Worm (Caenorhabditis elegans) whole organism, L2 larva: ENCODE data around the gene acp-2.

Experiments used
- F13H6.1 ChIP-seq: sonication (generic microtip); optimal IDR thresholded peaks from 2 replicates; lab custom pipeline; 2016; ENCODE audit warnings: missing genetic modification characterization, missing compliant biosample characterization
- aly-2 ChIP-seq: fragments of 150-350 bp; optimal IDR thresholded peaks from 2 replicates; lab custom pipeline; 2014; ENCODE audit warnings: missing biosample characterization, missing genetic modification characterization
- ama-1 ChIP-seq: fragments of 150-350 bp; optimal IDR thresholded peaks from 2 replicates; lab custom pipeline; 2018; ENCODE audit warnings: inconsistent platforms
- blmp-1 ChIP-seq: sonication (generic microtip); optimal IDR thresholded peaks from 2 replicates; lab custom pipeline; 2017; ENCODE audit warnings: missing genetic modification characterization, mild to moderate bottlenecking, missing compliant biosample characterization, antibody characterized with exemption, moderate library complexity; ENCODE audit not compliant: insufficient read depth
- ceh-16 ChIP-seq: fragments of 150-350 bp; optimal IDR thresholded peaks from 2 replicates; lab custom pipeline; 2014; ENCODE audit warnings: missing biosample characterization, missing genetic modification characterization
- ceh-82 ChIP-seq: fragments of 150-350 bp; optimal IDR thresholded peaks from 2 replicates; lab custom pipeline; 2014; ENCODE audit warnings: missing biosample characterization, missing genetic modification characterization
- egl-27 ChIP-seq: sonication (generic microtip); optimal IDR thresholded peaks from 3 replicates; lab custom pipeline; 2017; ENCODE audit warnings: missing biosample characterization, missing genetic modification reagents, missing genetic modification characterization
- elt-1 ChIP-seq: fragments of 150-350 bp; optimal IDR thresholded peaks from 2 replicates; lab custom pipeline; 2014; ENCODE audit warnings: missing biosample characterization, missing genetic modification characterization
- fos-1 ChIP-seq: fragments of 150-350 bp; optimal IDR thresholded peaks from 2 replicates; lab custom pipeline; 2014; ENCODE audit warnings: missing biosample characterization, missing genetic modification characterization
- lsy-2 ChIP-seq, 2 experiments: fragments of 150-350 bp in 1 of 2; sonication (generic microtip) in 1 of 2; optimal IDR thresholded peaks; 2 replicates each; lab custom pipeline; 2014 to 2017; ENCODE audit warnings: missing biosample characterization in 2 of 2, missing genetic modification characterization in 2 of 2
- mab-5 ChIP-seq: fragments of 150-350 bp; optimal IDR thresholded peaks from 2 replicates; lab custom pipeline; 2014; ENCODE audit warnings: missing biosample characterization, missing genetic modification characterization
- mdl-1 ChIP-seq, 2 experiments: fragments of 150-350 bp in 1 of 2; sonication (generic microtip) in 1 of 2; optimal IDR thresholded peaks; 2 replicates each; lab custom pipeline; 2017; ENCODE audit warnings: missing biosample characterization in 2 of 2, missing genetic modification characterization in 2 of 2
- nhr-10 ChIP-seq: sonication (generic microtip); optimal IDR thresholded peaks from 2 replicates; lab custom pipeline; 2017; ENCODE audit warnings: missing biosample characterization, missing genetic modification characterization
- nhr-11 ChIP-seq: fragments of 150-350 bp; optimal IDR thresholded peaks from 2 replicates; lab custom pipeline; 2014; ENCODE audit warnings: missing biosample characterization, missing genetic modification characterization
- nhr-129 ChIP-seq: fragments of 150-350 bp; optimal IDR thresholded peaks from 2 replicates; lab custom pipeline; 2014; ENCODE audit warnings: missing biosample characterization, missing genetic modification characterization
- nhr-23 ChIP-seq: fragments of 150-350 bp; optimal IDR thresholded peaks from 2 replicates; lab custom pipeline; 2014; ENCODE audit warnings: missing biosample characterization, missing genetic modification reagents, missing genetic modification characterization
- nhr-237 ChIP-seq: fragments of 150-350 bp; optimal IDR thresholded peaks from 2 replicates; lab custom pipeline; 2014; ENCODE audit warnings: missing biosample characterization, missing genetic modification characterization
- nhr-25 ChIP-seq: fragments of 150-350 bp; sonication (generic microtip); optimal IDR thresholded peaks from 3 replicates; lab custom pipeline; 2014; ENCODE audit warnings: missing biosample characterization, missing genetic modification characterization
- nhr-77 ChIP-seq: fragments of 150-350 bp; optimal IDR thresholded peaks from 2 replicates; lab custom pipeline; 2014; ENCODE audit warnings: missing biosample characterization, missing genetic modification characterization
- sem-4 ChIP-seq: fragments of 150-350 bp; optimal IDR thresholded peaks from 2 replicates; lab custom pipeline; 2014; ENCODE audit warnings: missing biosample characterization, missing genetic modification reagents, missing genetic modification characterization
- sma-9 ChIP-seq, 2 experiments: fragments of 150-350 bp in 1 of 2; sonication (generic microtip) in 1 of 2; optimal IDR thresholded peaks; 2 replicates each; lab custom pipeline; 2014 to 2016; ENCODE audit warnings: missing genetic modification characterization in 2 of 2, mild to moderate bottlenecking in 1 of 2, missing biosample characterization in 1 of 2, missing compliant biosample characterization in 1 of 2, missing genetic modification reagents in 1 of 2, moderate library complexity in 1 of 2
- snpc-4 ChIP-seq: fragments of 150-350 bp; optimal IDR thresholded peaks from 2 replicates; lab custom pipeline; 2014; ENCODE audit warnings: missing biosample characterization, missing genetic modification characterization
- unc-39 ChIP-seq: fragments of 150-350 bp; optimal IDR thresholded peaks from 2 replicates; lab custom pipeline; 2014; ENCODE audit warnings: missing biosample characterization, missing genetic modification characterization
- unc-55 ChIP-seq: fragments of 150-350 bp; sonication (generic microtip); optimal IDR thresholded peaks from 3 replicates; lab custom pipeline; 2014; ENCODE audit warnings: missing biosample characterization, missing genetic modification reagents, missing genetic modification characterization
- unc-62 ChIP-seq: fragments of 150-350 bp; optimal IDR thresholded peaks from 2 replicates; lab custom pipeline; 2014; ENCODE audit warnings: missing biosample characterization, missing genetic modification reagents, missing genetic modification characterization
- ztf-1 ChIP-seq: fragments of 200-800 bp; sonication (Bioruptor generic); conservative IDR thresholded peaks from 2 replicates; pipeline ENCODE4 v1.3.6; 2022; ENCODE audit warnings: missing genetic modification characterization, missing compliant biosample characterization
- ztf-4 ChIP-seq: fragments of 150-350 bp; optimal IDR thresholded peaks from 2 replicates; lab custom pipeline; 2014; ENCODE audit warnings: missing biosample characterization, missing genetic modification characterization

Gene acp-2

DNA sequence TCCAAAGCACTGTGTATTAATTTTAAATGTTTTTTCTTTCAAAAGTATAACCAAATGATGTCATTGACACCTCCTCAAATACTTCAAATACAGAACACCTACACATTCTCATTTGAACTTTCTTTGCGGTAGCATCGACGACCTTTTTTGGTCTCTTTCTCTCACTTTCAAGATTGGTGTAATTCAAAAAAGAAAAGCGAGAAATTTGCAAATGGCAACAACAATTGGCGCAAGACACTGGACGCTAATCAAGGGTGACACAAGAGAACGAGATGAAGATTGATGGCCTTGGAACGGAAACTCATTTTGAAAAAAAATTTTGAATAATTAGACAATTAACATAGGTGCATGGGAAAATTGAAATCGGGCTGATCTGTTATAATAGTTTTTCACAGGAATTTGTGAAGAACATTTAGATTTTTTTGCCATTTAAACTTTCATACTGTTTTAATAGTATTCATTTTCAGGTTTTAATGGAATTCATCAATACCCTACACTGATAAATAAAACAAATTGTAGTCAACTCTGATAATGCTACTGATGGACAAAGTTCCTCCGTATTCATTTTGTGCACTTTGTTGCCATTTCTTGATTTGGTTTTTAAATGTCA lies 14.7 kb downstream of the acp-2 start, which contains the start of gene fdgt-2:
Gene fdgt-2, plus strand, starts transcription at position 560 of the 610 bp plus-strand sequence.
- TF ChIP-seq nhr-25 (tag; lab: Kevin White, UChicago) (peak; percentile 43), unc-39 (no peak), ama-1 (no peak), mab-5 (tag; lab: Kevin White, UChicago) (no peak), nhr-10 (tag; lab: Kevin White, UChicago) (no peak), aly-2 (tag; lab: Kevin White, UChicago) (no peak), ceh-16 (tag; lab: Kevin White, UChicago) (peak; percentile 77), ztf-1 (GFP tag; lab: Robert Waterston, UW) (no peak), elt-1 (tag; lab: Kevin White, UChicago) (no peak)

DNA sequence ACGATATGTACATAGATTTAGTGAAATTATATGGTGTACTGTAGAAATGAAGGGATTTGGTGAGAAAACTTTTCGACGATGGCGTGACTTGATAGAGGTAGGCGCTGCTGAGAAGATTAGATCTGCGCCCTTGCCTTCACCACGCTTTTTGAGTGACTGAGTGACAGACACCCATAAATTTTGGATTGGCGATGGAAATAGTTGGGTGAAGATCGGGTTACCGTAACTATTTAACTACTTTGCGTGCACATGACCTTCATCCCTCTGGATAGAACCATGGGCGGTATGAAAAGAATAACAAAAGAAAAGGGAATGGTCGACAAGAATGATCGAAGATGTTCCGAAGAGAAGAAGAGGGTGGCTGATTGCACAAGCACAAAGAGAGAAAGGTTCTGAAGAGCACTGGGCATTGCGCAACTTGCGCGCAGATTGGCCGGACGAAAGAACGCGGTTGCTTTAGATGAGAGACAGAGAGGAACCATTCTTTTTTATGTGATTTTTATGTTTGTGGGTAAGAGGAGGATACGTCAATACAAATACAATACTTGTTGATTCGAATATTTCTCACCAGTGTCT lies 16.3 kb downstream of the acp-2 start:
- peak; percentile 17 for TF ChIP-seq elt-1 (tag; lab: Kevin White, UChicago)
- TF ChIP-seq ceh-16 (tag; lab: Kevin White, UChicago): peak; percentile 37
- TF ChIP-seq F13H6.1 (tag; lab: Kevin White, UChicago): no peak
- no peak for TF ChIP-seq nhr-77
- no peak for TF ChIP-seq egl-27

DNA sequence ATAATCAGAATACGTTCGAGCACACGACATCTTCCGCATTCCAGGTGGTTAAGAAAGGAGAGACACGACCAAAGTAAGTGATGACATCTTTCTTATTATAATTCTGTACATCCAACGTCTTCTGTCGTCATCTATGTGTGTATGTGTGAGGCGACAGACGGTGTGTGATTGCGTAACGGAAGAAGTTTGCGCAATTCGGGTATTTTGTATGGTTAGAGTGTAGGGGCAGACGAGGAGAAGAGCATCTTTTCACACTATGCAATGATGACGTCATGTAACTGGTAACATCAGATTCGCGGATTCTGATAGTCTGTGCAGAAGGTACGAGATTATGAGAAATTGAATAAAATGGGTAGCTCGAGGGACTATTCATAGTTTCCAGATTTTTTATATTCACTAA lies 16.8 kb downstream of the acp-2 start:
- TF ChIP-seq ceh-82: no peak
- TF ChIP-seq nhr-129 (tag; lab: Kevin White, UChicago): no peak
- TF ChIP-seq nhr-10 (tag; lab: Kevin White, UChicago): no peak

DNA sequence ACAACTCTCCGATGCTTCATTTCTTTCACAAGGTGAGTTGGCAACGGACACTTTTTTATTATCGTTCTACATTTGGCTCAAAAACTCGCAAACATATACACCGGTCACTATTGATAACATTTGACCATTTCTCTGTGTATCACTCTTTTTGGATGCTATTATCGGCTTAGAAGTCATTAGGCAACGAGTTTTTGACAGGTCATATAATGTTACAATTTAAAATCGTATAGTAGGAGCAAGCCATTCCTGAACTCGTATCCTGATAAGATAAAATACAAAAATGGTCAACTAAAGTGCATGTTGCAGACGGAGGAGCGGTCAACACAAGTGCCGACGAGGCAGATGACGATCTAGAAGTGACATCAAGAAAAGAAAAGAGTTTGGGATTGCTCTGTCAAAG lies 18.9 kb downstream of the acp-2 start:
- TF ChIP-seq fos-1 (peak; percentile 20), nhr-11 (tag; lab: Kevin White, UChicago) (no peak)

DNA sequence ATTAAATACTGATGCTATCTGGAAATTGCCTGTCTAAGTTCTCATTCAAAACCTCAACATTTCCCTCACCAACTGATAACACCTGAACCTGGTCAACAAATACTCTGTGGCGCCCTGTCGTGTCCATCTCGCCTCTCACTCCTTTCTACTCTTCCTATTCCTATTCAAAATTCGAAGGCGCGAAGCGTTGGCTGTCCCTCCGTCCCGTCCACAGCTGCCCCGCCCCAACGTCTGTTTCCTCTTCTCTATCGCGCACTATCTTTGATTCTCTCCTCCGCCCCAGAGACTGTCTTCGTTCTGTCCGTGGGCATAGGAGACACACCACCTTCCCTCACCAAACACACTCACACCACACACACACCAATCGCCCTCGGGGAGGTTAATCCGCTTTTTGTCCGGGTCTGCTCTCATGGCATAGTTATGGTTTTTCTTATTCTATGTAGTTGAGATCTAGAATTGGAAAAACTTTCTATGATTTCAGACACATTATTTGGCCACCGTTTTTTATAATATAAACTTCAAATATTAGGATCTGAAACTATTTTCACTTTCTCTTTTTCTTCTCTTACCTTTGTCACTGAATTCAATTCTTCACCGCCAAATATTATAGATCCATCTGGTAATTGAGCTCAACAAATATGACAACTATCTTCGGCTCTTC lies 19.7 kb downstream of the acp-2 start, which contains the start of gene efl-3:
Gene efl-3, plus strand, starts transcription at position 611 of the 661 bp plus-strand sequence.
- TF ChIP-seq ceh-16 (tag; lab: Kevin White, UChicago): peak; percentile 7
- TF ChIP-seq fos-1: peak; percentile 51
- TF ChIP-seq sem-4: no peak
- no peak for TF ChIP-seq lsy-2 (tag; optimal IDR thresholded peaks at IDR 0.05; lab: Kevin White, UChicago)
- TF ChIP-seq nhr-237 (tag; lab: Kevin White, UChicago): no peak
- TF ChIP-seq unc-39: no peak
- peak; percentile 30 for TF ChIP-seq sma-9 (GFP tag; optimal IDR thresholded peaks at IDR 0.05; lab: Kevin White, UChicago)
- no peak for TF ChIP-seq sma-9 (tag; optimal IDR thresholded peaks at IDR 0.05; lab: Kevin White, UChicago)
- TF ChIP-seq blmp-1 (tag; lab: Kevin White, UChicago): no peak

DNA sequence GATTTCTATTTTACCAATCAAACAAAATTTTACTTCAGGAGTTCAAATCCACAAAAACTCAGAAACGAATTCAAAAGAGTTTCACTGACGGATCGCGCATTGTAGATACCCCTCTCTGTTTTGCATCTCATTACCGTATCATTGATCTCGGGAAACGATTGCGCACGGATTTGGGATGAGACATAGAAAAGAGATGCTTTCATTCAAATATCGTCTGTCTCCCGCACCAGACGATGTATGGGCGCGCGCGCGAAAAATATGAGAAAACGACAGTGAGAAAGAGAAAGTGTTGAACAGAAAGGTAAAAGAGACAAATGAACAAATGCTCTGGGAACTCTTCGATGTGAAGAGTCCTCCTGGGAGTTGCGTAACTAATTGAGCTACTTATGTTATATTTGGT lies 20.9 kb downstream of the acp-2 start:
- no peak for TF ChIP-seq mdl-1 (tag; optimal IDR thresholded peaks at IDR 0.05; lab: Kevin White, UChicago)
- no peak for TF ChIP-seq sem-4
- TF ChIP-seq mab-5 (tag; lab: Kevin White, UChicago): no peak
- no peak for TF ChIP-seq unc-55
- no peak for TF ChIP-seq sma-9 (GFP tag; optimal IDR thresholded peaks at IDR 0.05; lab: Kevin White, UChicago)
- TF ChIP-seq sma-9 (tag; optimal IDR thresholded peaks at IDR 0.05; lab: Kevin White, UChicago): no peak
- no peak for TF ChIP-seq aly-2 (tag; lab: Kevin White, UChicago)
- TF ChIP-seq nhr-10 (tag; lab: Kevin White, UChicago): no peak
- no peak for TF ChIP-seq ceh-16 (tag; lab: Kevin White, UChicago)
- TF ChIP-seq nhr-23 (tag; lab: Kevin White, UChicago): no peak
- TF ChIP-seq ztf-4 (tag; lab: Kevin White, UChicago): no peak
- TF ChIP-seq nhr-237 (tag; lab: Kevin White, UChicago): no peak
- no peak for TF ChIP-seq unc-62 (GFP tag; lab: Kevin White, UChicago)
- no peak for TF ChIP-seq snpc-4
